Worm (Caenorhabditis elegans) whole organism, late embryonic: ENCODE measurements around the gene C01F1.5.

Experiments
- C38D4.7 ChIP-seq: fragments of 200-800 bp; sonication (Bioruptor generic); optimal IDR thresholded peaks from 2 replicates; lab custom pipeline; 2018; ENCODE audit warnings: mild to moderate bottlenecking, missing genetic modification characterization, moderate library complexity, missing compliant biosample characterization
- K02D7.2 ChIP-seq: sonication (generic microtip); optimal IDR thresholded peaks from 2 replicates; lab custom pipeline; 2017; ENCODE audit warnings: mild to moderate bottlenecking, missing genetic modification characterization, missing compliant biosample characterization
- K09A11.1 ChIP-seq: sonication (generic microtip); optimal IDR thresholded peaks from 2 replicates; lab custom pipeline; 2017; ENCODE audit warnings: antibody characterized with exemption, mild to moderate bottlenecking, missing genetic modification characterization, missing compliant biosample characterization; ENCODE audit not compliant: insufficient read depth
- ceh-2 ChIP-seq: sonication (generic microtip); optimal IDR thresholded peaks from 2 replicates; lab custom pipeline; 2016; ENCODE audit warnings: missing genotype, missing genetic modification characterization, missing compliant biosample characterization
- ceh-22 ChIP-seq: sonication (generic microtip); optimal IDR thresholded peaks from 2 replicates; lab custom pipeline; 2017; ENCODE audit warnings: missing biosample characterization, missing genetic modification characterization
- ceh-34 ChIP-seq: sonication (generic microtip); optimal IDR thresholded peaks from 2 replicates; lab custom pipeline; 2016; ENCODE audit warnings: mild to moderate bottlenecking, missing genetic modification characterization, missing compliant biosample characterization
- ceh-45 ChIP-seq: fragments of 200-800 bp; sonication (Bioruptor generic); IDR thresholded peaks from 2 replicates; pipeline ENCODE4 v1.3.6; 2022; ENCODE audit warnings: missing genetic modification reagents, missing genetic modification characterization, missing compliant biosample characterization
- ceh-48 ChIP-seq: sonication (generic microtip); optimal IDR thresholded peaks from 2 replicates; lab custom pipeline; 2016; ENCODE audit warnings: missing genetic modification characterization, inconsistent platforms, missing compliant biosample characterization
- dmd-4 ChIP-seq: sonication (generic microtip); optimal IDR thresholded peaks from 2 replicates; lab custom pipeline; 2016; ENCODE audit warnings: borderline replicate concordance, missing genetic modification characterization, missing compliant biosample characterization
- dve-1 ChIP-seq: sonication (generic microtip); optimal IDR thresholded peaks from 2 replicates; lab custom pipeline; 2017; ENCODE audit warnings: antibody characterized with exemption, mild to moderate bottlenecking, missing genetic modification characterization, missing compliant biosample characterization
- elt-2 ChIP-seq: sonication (generic microtip); optimal IDR thresholded peaks from 2 replicates; lab custom pipeline; 2016; ENCODE audit warnings: missing genetic modification reagents, missing genetic modification characterization, missing compliant biosample characterization
- fax-1 ChIP-seq: sonication (generic microtip); optimal IDR thresholded peaks from 2 replicates; lab custom pipeline; 2016; ENCODE audit warnings: missing genotype, missing genetic modification characterization, missing compliant biosample characterization
- hlh-13 ChIP-seq: fragments of 200-800 bp; sonication (Bioruptor generic); optimal IDR thresholded peaks from 2 replicates; lab custom pipeline; 2018; ENCODE audit warnings: mild to moderate bottlenecking, missing genetic modification characterization, missing compliant biosample characterization
- hlh-15 ChIP-seq: sonication (generic microtip); optimal IDR thresholded peaks from 2 replicates; lab custom pipeline; 2016; ENCODE audit warnings: missing genetic modification characterization, missing compliant biosample characterization
- hlh-8 ChIP-seq: sonication (generic microtip); optimal IDR thresholded peaks from 2 replicates; lab custom pipeline; 2016; ENCODE audit warnings: missing genotype, missing genetic modification characterization, missing compliant biosample characterization
- lin-11 ChIP-seq: fragments of 200-800 bp; sonication (Bioruptor generic); optimal IDR thresholded peaks from 2 replicates; lab custom pipeline; 2018; ENCODE audit warnings: mild to moderate bottlenecking, missing genetic modification characterization, missing compliant biosample characterization
- nfya-1 ChIP-seq: sonication (generic microtip); optimal IDR thresholded peaks from 2 replicates; lab custom pipeline; 2017; ENCODE audit warnings: missing genetic modification characterization, mild to moderate bottlenecking, missing compliant biosample characterization, antibody characterized with exemption, moderate library complexity
- npax-4 ChIP-seq: sonication (generic microtip); optimal IDR thresholded peaks from 2 replicates; lab custom pipeline; 2016; ENCODE audit warnings: missing genetic modification characterization, missing compliant biosample characterization
- pha-2 ChIP-seq: sonication (generic microtip); optimal IDR thresholded peaks from 2 replicates; lab custom pipeline; 2017; ENCODE audit warnings: mild to moderate bottlenecking, missing genetic modification characterization, missing compliant biosample characterization
- sox-4 ChIP-seq: sonication (generic microtip); optimal IDR thresholded peaks from 2 replicates; lab custom pipeline; 2017; ENCODE audit warnings: mild to moderate bottlenecking, missing genetic modification characterization, inconsistent platforms, missing compliant biosample characterization
- tbx-2 ChIP-seq: sonication (generic microtip); optimal IDR thresholded peaks from 2 replicates; lab custom pipeline; 2016; ENCODE audit warnings: missing genetic modification characterization, missing compliant biosample characterization
- tbx-7 ChIP-seq: sonication (generic microtip); optimal IDR thresholded peaks from 2 replicates; lab custom pipeline; 2016; ENCODE audit warnings: missing genotype, missing genetic modification characterization, missing compliant biosample characterization
- unc-42 ChIP-seq: sonication (generic microtip); optimal IDR thresholded peaks from 2 replicates; lab custom pipeline; 2016; ENCODE audit warnings: missing genotype, missing genetic modification characterization, missing compliant biosample characterization
- unc-55 ChIP-seq: sonication (generic microtip); optimal IDR thresholded peaks from 2 replicates; lab custom pipeline; 2017; ENCODE audit warnings: missing biosample characterization, missing genetic modification reagents, missing genetic modification characterization
- unc-86 ChIP-seq: sonication (generic microtip); optimal IDR thresholded peaks from 2 replicates; lab custom pipeline; 2016; ENCODE audit warnings: missing genetic modification characterization, missing compliant biosample characterization

The C01F1.5 gene

DNA sequence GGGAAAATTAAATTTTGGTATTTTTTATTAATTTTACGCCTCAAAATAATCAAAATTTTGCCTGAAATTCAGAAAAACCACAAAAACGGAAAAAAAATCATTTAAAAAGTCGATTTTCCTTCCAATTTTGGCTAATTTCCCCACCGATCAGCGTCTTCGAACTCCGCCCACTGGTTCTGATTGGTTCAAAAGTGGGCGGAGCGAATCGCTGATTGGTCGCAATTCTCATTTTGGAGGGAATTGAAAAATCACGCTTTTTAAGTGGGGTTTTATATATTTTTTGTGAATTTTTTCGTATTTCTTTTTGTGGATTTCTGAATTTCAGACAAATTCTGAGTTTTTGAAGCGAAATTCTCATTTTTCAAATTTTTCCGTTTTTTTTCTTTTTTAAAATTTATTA is 5.3 kb upstream of the C01F1.5 start:
- TF ChIP-seq K09A11.1 (tag; lab: Kevin White, UChicago) (no peak), lin-11 (tag; lab: Kevin White, UChicago) (no peak), nfya-1 (tag; lab: Kevin White, UChicago) (peak; percentile 83)

DNA sequence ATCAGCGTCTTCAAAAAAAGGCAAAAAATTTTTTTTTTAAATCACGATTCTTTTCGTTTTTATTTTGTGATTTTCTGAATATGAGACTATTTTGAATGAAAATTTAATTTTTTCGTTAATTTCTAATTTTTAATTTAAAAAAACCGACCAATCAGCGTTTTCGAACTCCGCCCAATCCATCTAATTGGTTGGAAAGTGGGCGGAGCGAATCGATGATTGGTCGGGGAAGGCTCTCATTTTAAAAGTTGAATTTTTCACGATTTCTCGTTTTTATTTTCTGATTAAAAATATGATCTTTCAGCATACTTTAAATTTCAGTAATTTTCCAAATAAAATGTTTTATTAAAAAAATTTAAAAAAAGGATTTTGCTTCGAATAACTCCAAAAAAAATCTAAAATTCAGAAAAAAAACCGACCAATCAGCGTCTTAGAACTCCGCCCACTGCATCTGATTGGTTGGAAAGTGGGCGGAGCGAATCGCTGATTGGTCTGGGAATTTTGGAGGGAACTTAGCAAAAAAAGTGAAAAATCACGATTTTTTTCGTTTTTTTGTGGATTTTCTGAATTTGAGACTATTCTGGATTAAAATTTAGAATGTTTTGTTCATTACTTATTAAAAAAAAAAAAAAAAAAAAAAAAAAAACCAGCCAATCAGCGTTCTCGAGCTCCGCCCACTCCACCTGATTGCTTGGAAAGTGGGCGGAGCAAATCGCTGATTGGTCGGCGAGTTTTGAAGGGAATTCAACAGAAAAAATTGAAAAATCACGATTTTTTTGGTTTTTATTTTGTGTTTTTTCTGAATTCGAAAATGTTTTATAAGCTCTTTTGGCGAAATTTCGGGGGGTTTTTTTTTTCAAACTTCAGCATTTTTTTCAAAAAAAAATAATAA is 2.9 kb upstream of the C01F1.5 start:
- TF ChIP-seq pha-2 (tag; lab: Kevin White, UChicago), result no peak
- TF ChIP-seq nfya-1 (tag; lab: Kevin White, UChicago), result peak; percentile 81

- TF ChIP-seq dve-1 (tag; lab: Kevin White, UChicago), result peak; percentile 80
- no peak for TF ChIP-seq ceh-34 (tag; lab: Kevin White, UChicago)
- no peak for TF ChIP-seq unc-55 (GFP tag; lab: Kevin White, UChicago)
- TF ChIP-seq, all 69 proteins: peak for 1
These were observed 4.0 kb downstream of the C01F1.5 start for ce11 chrII:4277639-4278038.

ce11 chrII:4276924-4277323 is 4.7 kb downstream of the C01F1.5 start:
- no peak for TF ChIP-seq dve-1 (tag; lab: Kevin White, UChicago)
- TF ChIP-seq unc-42, result peak; percentile 41

- no peak for TF ChIP-seq elt-2 (tag; lab: Kevin White, UChicago)
These were observed 5.9 kb downstream of the C01F1.5 start, which contains the start of gene npr-42 for ce11 chrII:4275637-4276252. npr-42 (plus strand) TSS chrII:4276202.

DNA sequence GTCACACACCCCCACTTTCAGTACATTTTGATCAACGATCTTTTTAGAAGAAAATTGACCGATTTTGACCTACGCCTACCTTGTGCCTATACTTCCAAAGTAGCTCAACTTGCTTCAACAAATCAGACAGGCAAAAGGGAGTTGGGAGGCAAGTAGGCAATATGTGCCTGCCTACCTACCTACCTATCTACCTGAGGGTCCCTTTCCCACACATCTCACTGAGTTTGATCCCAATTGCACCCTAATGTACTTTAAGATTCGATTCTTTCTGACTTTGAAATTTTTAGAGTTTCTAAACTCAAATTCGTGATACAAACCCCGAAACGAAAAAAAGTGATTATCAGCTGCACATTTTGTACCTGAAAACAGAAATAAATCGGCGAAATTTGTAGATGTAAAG is 13.9 kb downstream of the C01F1.5 start:
- TF ChIP-seq ceh-22 (no peak), pha-2 (tag; lab: Kevin White, UChicago) (no peak)

- no peak for TF ChIP-seq hlh-15 (tag; lab: Kevin White, UChicago)
- TF ChIP-seq K09A11.1 (tag; lab: Kevin White, UChicago), result no peak
- TF ChIP-seq unc-86 (tag; lab: Kevin White, UChicago), result no peak
- no peak for TF ChIP-seq ceh-45 (GFP tag; lab: Robert Waterston, UW)
- TF ChIP-seq hlh-8, result no peak
- TF ChIP-seq C38D4.7 (GFP tag; lab: Kevin White, UChicago), result no peak
- no peak for TF ChIP-seq fax-1 (tag; lab: Kevin White, UChicago)
- no peak for TF ChIP-seq ceh-2 (tag; lab: Kevin White, UChicago)
- no peak for TF ChIP-seq hlh-13
- TF ChIP-seq tbx-2 (tag; lab: Kevin White, UChicago), result no peak
- TF ChIP-seq npax-4 (tag; lab: Kevin White, UChicago), result no peak
- TF ChIP-seq sox-4 (tag; lab: Kevin White, UChicago), result no peak
- no peak for TF ChIP-seq dmd-4 (tag; lab: Kevin White, UChicago)
- no peak for TF ChIP-seq tbx-7 (tag; lab: Kevin White, UChicago)
- TF ChIP-seq, all 69 proteins: peak for 0
These were observed 23.0 kb downstream of the C01F1.5 start, which contains the start of gene clec-135 for ce11 chrII:4258683-4259082. clec-135 (minus strand) TSS chrII:4258783.

ce11 chrII:4256541-4257001 is 25.1 kb downstream of the C01F1.5 start, which contains the start of gene C16A11.7:
C16A11.7 (minus strand) TSS chrII:4256951.
- TF ChIP-seq ceh-48 (tag; lab: Kevin White, UChicago) (peak; percentile 56), K02D7.2 (tag; lab: Kevin White, UChicago) (no peak)
